Fruit fly (Drosophila melanogaster): Measurements from ENCODE around the gene C15.

C15 gene

DNA sequence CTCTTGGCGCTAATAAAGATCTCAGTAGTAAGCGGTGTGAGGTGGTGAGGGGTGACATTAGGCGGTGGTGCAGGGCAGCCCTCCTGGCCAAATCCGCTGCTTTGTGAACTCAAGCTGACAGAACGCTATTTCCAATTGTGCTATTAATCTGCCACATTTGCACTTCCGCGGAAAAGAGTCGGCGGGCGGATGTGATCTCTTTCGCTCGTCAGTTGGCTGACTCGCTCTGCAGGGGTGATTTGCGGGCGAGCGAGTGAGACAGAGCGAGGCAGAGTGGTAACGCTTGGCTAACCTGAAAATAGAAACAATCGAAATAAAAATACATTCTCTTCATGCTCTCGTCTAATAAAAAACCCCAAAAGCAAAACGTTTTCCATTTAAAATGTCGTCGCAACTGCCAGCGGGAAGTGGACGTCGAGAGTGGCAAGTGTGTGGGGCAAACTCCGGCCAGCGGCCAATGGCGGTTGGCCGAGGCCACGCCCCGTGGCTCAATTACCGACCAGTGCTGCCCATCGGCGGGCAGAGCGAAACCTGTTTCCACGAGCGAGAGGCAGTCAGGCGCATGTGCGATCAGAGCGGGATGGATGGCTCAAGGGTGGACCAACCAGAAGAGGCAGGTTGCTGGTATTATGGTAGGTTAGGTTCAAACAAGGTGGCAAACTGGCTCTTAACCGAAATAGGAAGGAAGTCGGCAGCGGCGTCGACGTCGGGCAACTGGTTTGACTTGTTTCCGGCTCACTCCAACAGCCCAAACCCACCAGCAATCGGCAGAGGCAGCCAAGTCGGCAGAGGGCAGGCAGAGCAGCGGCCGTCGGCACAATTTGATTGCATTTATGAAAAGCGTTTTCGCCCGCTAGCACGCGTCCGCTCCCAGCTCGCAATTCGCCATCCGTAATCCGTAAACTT lies at the start of gene C15:
TSS of gene C15 (plus strand) at position 856 of the 906 bp plus-strand sequence.
- no peak for TF ChIP-seq CG9139 (GFP tag; optimal IDR thresholded peaks at IDR 0.05)
- TF ChIP-seq pdm3 (GFP tag; optimal IDR thresholded peaks at IDR 0.05), result no peak
- no peak for TF ChIP-seq CG11294 (GFP tag; IDR thresholded peaks at IDR 0.05)
- no peak for TF ChIP-seq Smox (GFP tag; optimal IDR thresholded peaks at IDR 0.05)
- TF ChIP-seq fd59A (GFP tag; optimal IDR thresholded peaks at IDR 0.05), result peak; percentile 8
- no peak for TF ChIP-seq Blimp-1 (GFP tag; optimal IDR thresholded peaks at IDR 0.05)
- TF ChIP-seq svp (GFP tag), result peak; percentile 53
- TF ChIP-seq Gug (GFP tag; IDR thresholded peaks at IDR 0.05), result no peak
- TF ChIP-seq Ets21C (GFP tag; optimal IDR thresholded peaks at IDR 0.05), result no peak
- peak; percentile 1 for TF ChIP-seq Met (GFP tag; optimal IDR thresholded peaks at IDR 0.05)
- TF ChIP-seq Hr4 (GFP tag; optimal IDR thresholded peaks at IDR 0.05), result no peak
- TF ChIP-seq dsx (GFP tag; optimal IDR thresholded peaks at IDR 0.05; ENCODE audit: poor library complexity, severe bottlenecking), result no peak
- no peak for TF ChIP-seq cyc (GFP tag; optimal IDR thresholded peaks at IDR 0.05)
- no peak for TF ChIP-seq net (GFP tag; optimal IDR thresholded peaks at IDR 0.05)
- TF ChIP-seq Sox102F (GFP tag; optimal IDR thresholded peaks at IDR 0.05), result peak; percentile 9
- peak; percentile 100 for TF ChIP-seq CG6808 (GFP tag; optimal IDR thresholded peaks at IDR 0.05)
- TF ChIP-seq Eip78C (GFP tag), result peak; percentile 73
- no peak for TF ChIP-seq Sox14 (GFP tag; optimal IDR thresholded peaks at IDR 0.05)
- no peak for TF ChIP-seq Eip75B (GFP tag; optimal IDR thresholded peaks at IDR 0.05)
- TF ChIP-seq spab (GFP tag; optimal IDR thresholded peaks at IDR 0.05), result no peak
- no peak for TF ChIP-seq dac (GFP tag; optimal IDR thresholded peaks at IDR 0.05)
- TF ChIP-seq CG6792 (GFP tag; optimal IDR thresholded peaks at IDR 0.05), result peak; percentile 9
- peak; percentile 38; the same call in 1 of the 3 replicates for TF ChIP-seq CG8119 (GFP tag; IDR thresholded peaks at IDR 0.05)
- TF ChIP-seq CG10669 (GFP tag; optimal IDR thresholded peaks at IDR 0.05), result no peak
- no peak for TF ChIP-seq CG11902 (GFP tag; optimal IDR thresholded peaks at IDR 0.05)
- no peak for TF ChIP-seq salr (GFP tag; optimal IDR thresholded peaks at IDR 0.05)
- no peak for TF ChIP-seq CG4318 (GFP tag; optimal IDR thresholded peaks at IDR 0.05)
- TF ChIP-seq CG32006 (GFP tag; optimal IDR thresholded peaks at IDR 0.05), result no peak
- TF ChIP-seq CG6854 (GFP tag; optimal IDR thresholded peaks at IDR 0.05), result no peak
- TF ChIP-seq fd85E (GFP tag; optimal IDR thresholded peaks at IDR 0.05), result no peak
- TF ChIP-seq esn (GFP tag; optimal IDR thresholded peaks at IDR 0.05), result peak; percentile 14
- TF ChIP-seq OdsH (GFP tag; optimal IDR thresholded peaks at IDR 0.05), result no peak
- no peak for TF ChIP-seq acj6 (GFP tag; optimal IDR thresholded peaks at IDR 0.05)
- no peak for TF ChIP-seq Sox15 (GFP tag; optimal IDR thresholded peaks at IDR 0.05)
- TF ChIP-seq fkh (GFP tag; optimal IDR thresholded peaks at IDR 0.05), result no peak
- no peak for TF ChIP-seq CG15336 (GFP tag; IDR thresholded peaks at IDR 0.05)
- TF ChIP-seq ss (GFP tag; optimal IDR thresholded peaks at IDR 0.05), result peak in 1 of 2 experiments; percentile 42
- TF ChIP-seq eg (GFP tag; IDR thresholded peaks at IDR 0.05), result no peak; the same call in 2 of the 3 replicates
- no peak for TF ChIP-seq CG7368 (GFP tag; optimal IDR thresholded peaks at IDR 0.05)
- TF ChIP-seq CG3919 (GFP tag; optimal IDR thresholded peaks at IDR 0.05), result no peak
- TF ChIP-seq vri (GFP tag; optimal IDR thresholded peaks at IDR 0.05), result peak; percentile 57
- no peak for TF ChIP-seq achi (GFP tag; optimal IDR thresholded peaks at IDR 0.05)
- no peak for TF ChIP-seq Hr38 (GFP tag; optimal IDR thresholded peaks at IDR 0.05)
- TF ChIP-seq CG6163 (GFP tag; IDR thresholded peaks at IDR 0.05), result peak; percentile 61; the same call in 2 of the 3 replicates
- no peak for TF ChIP-seq CG1621 (tag; optimal IDR thresholded peaks at IDR 0.05)
